Worm (Caenorhabditis elegans) whole organism, midembryonic: ENCODE results near the gene E02H4.6.

Experiments
- T22C8.4 ChIP-seq: fragments of 200-800 bp; sonication (Bioruptor generic); IDR thresholded peaks from 2 replicates; pipeline ENCODE4 v1.3.6; 2022; ENCODE audit warnings: missing genetic modification characterization, missing compliant biosample characterization
- cog-1 ChIP-seq: sonication (generic microtip); optimal IDR thresholded peaks from 2 replicates; lab custom pipeline; 2016; ENCODE audit warnings: missing genetic modification characterization, missing compliant biosample characterization
- flt-1 ChIP-seq: fragments of 200-800 bp; sonication (Bioruptor generic); IDR thresholded peaks from 2 replicates; pipeline ENCODE4 v1.3.6; 2022; ENCODE audit warnings: missing genetic modification characterization, missing compliant biosample characterization
- klf-2 ChIP-seq: fragments of 200-800 bp; sonication (Bioruptor generic); conservative IDR thresholded peaks from 2 replicates; pipeline ENCODE4 v1.3.6; 2022; ENCODE audit warnings: missing genetic modification reagents, missing genetic modification characterization, missing compliant biosample characterization
- med-1 ChIP-seq: sonication (generic microtip); optimal IDR thresholded peaks from 2 replicates; lab custom pipeline; 2017; ENCODE audit warnings: missing genetic modification characterization, mild to moderate bottlenecking, missing compliant biosample characterization, antibody characterized with exemption, missing genetic modification reagents; ENCODE audit not compliant: insufficient read depth
- ref-1 ChIP-seq: fragments of 200-800 bp; sonication (Bioruptor generic); conservative IDR thresholded peaks from 2 replicates; pipeline ENCODE4 v1.3.6; 2022; ENCODE audit warnings: missing genetic modification reagents, missing genetic modification characterization, missing compliant biosample characterization
- tab-1 ChIP-seq: fragments of 200-800 bp; sonication (Bioruptor generic); IDR thresholded peaks from 2 replicates; pipeline ENCODE4 v1.3.6; 2022; ENCODE audit warnings: missing genetic modification characterization, missing compliant biosample characterization
- ztf-23 ChIP-seq: fragments of 200-800 bp; sonication (Bioruptor generic); IDR thresholded peaks from 2 replicates; pipeline ENCODE4 v1.3.6; 2022; ENCODE audit warnings: missing genetic modification reagents, missing genetic modification characterization, missing compliant biosample characterization
- ztf-29 ChIP-seq: fragments of 200-800 bp; sonication (Bioruptor generic); IDR thresholded peaks from 2 replicates; pipeline ENCODE4 v1.3.6; 2022; ENCODE audit warnings: missing genetic modification reagents, missing genetic modification characterization, missing compliant biosample characterization

Gene E02H4.6

DNA sequence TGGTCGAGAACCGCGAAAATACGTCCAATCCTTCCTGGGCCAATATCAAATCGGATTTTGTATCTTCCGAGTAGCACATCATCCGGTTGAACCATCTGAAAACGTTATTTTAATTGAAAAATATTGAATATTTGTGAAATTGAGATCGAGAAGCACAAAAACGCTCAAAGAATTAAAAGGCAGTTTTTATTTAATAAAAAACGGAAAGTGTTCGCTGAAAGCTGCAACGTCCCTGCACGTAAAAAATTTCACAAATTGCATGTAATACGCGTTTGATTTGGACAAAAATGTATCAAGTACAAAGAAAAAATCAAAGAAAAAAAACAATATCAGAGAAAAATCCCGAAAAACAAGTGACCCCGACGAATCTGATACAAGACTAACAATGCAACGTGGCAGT lies at the start of gene E02H4.6:
TSS of gene E02H4.6 (minus strand) at position 101 of the 400 bp plus-strand sequence.
- TF ChIP-seq T22C8.4 (GFP tag; lab: Robert Waterston, UW) (no peak), klf-2 (GFP tag; lab: Robert Waterston, UW) (no peak), med-1 (no peak), ztf-29 (no peak), tab-1 (GFP tag; lab: Robert Waterston, UW) (no peak), flt-1 (GFP tag; lab: Robert Waterston, UW) (no peak), cog-1 (no peak), ztf-23 (GFP tag; lab: Robert Waterston, UW) (no peak)

DNA sequence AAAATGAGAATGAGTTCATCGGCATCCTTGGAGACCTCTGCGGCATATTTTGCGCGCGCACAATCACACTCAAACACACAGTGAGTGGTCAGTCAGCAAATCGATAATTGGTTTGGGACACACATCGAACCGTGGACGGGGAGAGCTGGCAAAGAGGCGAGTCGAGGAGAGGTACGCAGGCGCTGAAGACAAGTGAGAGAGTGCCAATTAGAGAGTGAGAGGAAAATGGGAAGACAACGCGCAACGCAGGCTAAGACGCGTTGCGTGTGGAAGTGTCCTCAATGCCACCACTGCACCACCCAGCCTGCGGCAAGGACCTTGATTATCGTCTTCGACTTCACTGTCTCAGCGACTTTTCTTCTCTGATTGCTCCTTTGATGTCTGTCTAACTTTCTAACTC lies 45.3 kb upstream of the E02H4.6 start:
- no peak for TF ChIP-seq med-1
- no peak for TF ChIP-seq tab-1 (GFP tag; lab: Robert Waterston, UW)
- peak; percentile 82 for TF ChIP-seq flt-1 (GFP tag; lab: Robert Waterston, UW)
- TF ChIP-seq ref-1, result no peak
- TF ChIP-seq T22C8.4 (GFP tag; lab: Robert Waterston, UW), result peak; percentile 93
- 0 out of 2 replicates have a peak, but pooled peaks have one; percentile 17 for TF ChIP-seq ztf-23 (GFP tag; lab: Robert Waterston, UW)
- TF ChIP-seq cog-1, result peak; percentile 24
- no peak for TF ChIP-seq klf-2 (GFP tag; lab: Robert Waterston, UW)
- TF ChIP-seq ztf-29, result no peak

DNA sequence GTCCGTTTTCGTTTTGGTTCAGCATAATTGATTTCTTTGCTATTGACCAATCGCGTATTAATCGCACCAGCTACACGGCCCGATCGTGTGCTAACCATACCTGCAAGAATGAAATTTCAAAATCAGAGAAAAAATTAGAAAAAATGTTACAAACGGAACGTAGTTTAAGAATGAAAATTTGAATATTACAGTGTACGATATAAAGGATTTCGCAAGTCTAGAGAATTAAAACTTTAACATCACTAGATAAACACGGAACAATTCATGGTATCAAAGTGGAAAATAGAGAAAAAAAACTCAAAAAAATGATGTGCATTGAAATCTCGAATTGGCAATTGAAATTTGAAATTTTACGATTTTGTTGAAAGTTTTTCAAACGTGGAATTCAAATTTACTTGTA lies 44.6 kb upstream of the E02H4.6 start, which contains the start of gene madd-3:
TSS of gene madd-3 (minus strand) at position 101 of the 400 bp plus-strand sequence.
- no peak for TF ChIP-seq med-1
- no peak for TF ChIP-seq ztf-23 (GFP tag; lab: Robert Waterston, UW)
- TF ChIP-seq T22C8.4 (GFP tag; lab: Robert Waterston, UW), result no peak
- no peak for TF ChIP-seq klf-2 (GFP tag; lab: Robert Waterston, UW)
- no peak for TF ChIP-seq ref-1
- no peak for TF ChIP-seq tab-1 (GFP tag; lab: Robert Waterston, UW)
- TF ChIP-seq ztf-29, result no peak
- no peak for TF ChIP-seq cog-1
- TF ChIP-seq flt-1 (GFP tag; lab: Robert Waterston, UW), result no peak

DNA sequence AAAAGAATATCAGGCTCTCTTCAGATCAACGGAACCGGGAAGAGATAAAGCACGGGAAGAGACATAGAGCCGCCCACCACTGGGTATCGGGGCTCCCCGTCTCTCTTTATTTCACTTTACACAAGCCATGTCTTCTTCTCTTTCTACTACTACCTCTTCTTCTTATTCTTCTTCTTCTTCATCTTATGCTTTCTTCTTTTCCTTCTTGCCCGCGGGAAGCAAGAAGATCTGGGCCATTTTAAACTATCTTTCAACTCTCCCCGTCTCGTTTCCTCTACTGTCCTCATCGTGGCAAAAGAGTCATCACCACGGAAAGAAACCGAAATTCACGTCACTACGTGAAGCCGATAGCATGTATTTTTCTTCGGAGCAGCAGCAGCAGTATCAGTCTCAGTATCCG lies 40.7 kb upstream of the E02H4.6 start:
- TF ChIP-seq flt-1 (GFP tag; lab: Robert Waterston, UW), result no peak
- no peak for TF ChIP-seq T22C8.4 (GFP tag; lab: Robert Waterston, UW)
- no peak for TF ChIP-seq cog-1
- TF ChIP-seq med-1, result no peak
- TF ChIP-seq tab-1 (GFP tag; lab: Robert Waterston, UW), result no peak
- no peak for TF ChIP-seq klf-2 (GFP tag; lab: Robert Waterston, UW)
- no peak for TF ChIP-seq ztf-23 (GFP tag; lab: Robert Waterston, UW)
- TF ChIP-seq ztf-29, result no peak
- TF ChIP-seq ref-1, result no peak

DNA sequence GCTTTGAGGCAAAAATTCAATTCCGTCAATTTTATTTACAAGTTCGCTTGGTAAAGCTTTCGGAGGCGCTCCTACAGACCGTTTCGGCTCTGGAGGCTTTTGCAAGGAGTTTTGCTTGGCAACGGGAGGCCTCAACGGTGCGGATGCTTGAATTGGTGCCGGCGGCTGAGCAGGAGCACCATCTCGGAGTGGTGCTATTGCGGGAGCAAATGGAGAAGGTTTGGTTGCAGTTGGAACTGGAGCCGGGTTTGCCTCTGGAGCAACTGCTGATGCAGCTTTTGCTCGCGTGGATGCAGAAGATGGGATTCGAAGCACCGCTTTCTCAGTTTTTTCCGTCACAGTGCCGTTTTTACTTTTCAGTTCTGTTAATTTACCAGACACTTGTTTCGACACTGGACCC lies 38.1 kb upstream of the E02H4.6 start:
- TF ChIP-seq klf-2 (GFP tag; lab: Robert Waterston, UW) (no peak), med-1 (no peak), ztf-23 (GFP tag; lab: Robert Waterston, UW) (no peak), cog-1 (no peak), T22C8.4 (GFP tag; lab: Robert Waterston, UW) (no peak)

DNA sequence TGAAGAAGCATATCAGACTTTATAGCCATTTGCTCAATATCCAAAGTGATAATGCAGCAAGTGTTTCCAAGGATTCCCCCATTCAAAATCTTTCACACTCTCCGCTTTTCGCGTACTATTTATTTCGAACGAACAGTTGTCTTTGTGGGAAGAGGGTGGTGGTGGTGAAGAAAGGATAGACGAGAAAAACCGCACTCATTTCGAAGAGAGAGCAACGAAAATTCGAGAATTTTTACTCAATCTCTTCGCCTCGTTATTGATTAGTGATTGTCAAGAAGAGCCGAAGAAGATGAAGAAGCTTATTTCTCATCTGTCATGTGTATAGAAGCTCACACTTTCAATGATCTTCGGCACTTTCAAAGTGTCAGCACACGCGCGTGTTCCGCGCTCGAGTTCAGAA lies 35.9 kb upstream of the E02H4.6 start:
- TF ChIP-seq ref-1, result no peak
- TF ChIP-seq tab-1 (GFP tag; lab: Robert Waterston, UW), result no peak
- no peak for TF ChIP-seq ztf-23 (GFP tag; lab: Robert Waterston, UW)
- TF ChIP-seq flt-1 (GFP tag; lab: Robert Waterston, UW), result no peak
- TF ChIP-seq klf-2 (GFP tag; lab: Robert Waterston, UW), result no peak
- no peak for TF ChIP-seq med-1
- TF ChIP-seq T22C8.4 (GFP tag; lab: Robert Waterston, UW), result no peak
- no peak for TF ChIP-seq ztf-29
- TF ChIP-seq cog-1, result no peak

DNA sequence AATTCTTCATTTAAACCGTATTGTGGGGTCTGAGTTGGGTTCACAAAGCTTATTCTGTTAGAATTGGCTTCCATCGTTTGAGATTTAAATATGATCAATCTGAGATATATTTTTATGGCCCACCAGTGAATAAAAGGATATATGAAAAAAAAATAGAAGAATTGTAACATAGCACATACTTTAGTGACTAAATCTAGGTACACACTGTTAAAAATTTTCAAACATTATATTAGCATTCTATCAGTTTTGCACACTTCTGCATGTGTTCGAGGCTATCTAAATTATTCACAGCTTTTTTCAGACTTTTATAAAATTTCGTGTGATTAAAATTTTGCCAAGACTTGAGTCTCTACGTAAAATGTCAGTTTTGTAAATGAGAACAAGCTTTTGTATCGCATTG lies 29.6 kb upstream of the E02H4.6 start, which contains the start of gene E02H4.2:
TSS of gene E02H4.2 (minus strand) at position 101 of the 400 bp plus-strand sequence.
- TF ChIP-seq ref-1 (no peak), T22C8.4 (GFP tag; lab: Robert Waterston, UW) (no peak), ztf-29 (no peak), tab-1 (GFP tag; lab: Robert Waterston, UW) (no peak)

DNA sequence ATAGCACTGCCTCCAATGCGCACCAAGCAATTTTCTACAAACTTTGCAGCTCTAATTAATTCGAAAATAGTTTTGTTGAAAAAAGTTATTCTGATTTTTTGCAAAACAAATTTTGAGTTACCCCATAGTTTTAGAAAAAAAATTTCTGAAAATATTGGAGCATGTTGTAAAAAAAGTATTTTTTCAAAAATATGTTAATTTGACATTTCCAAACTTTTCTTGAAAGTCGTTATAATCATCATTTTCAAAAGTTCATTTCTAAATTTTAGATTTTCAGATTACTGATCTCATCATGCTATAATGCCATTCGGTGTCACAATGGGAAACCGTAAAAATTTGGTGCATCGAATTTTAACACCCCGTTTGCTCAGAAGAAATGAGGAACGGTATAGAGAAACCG lies 15.8 kb upstream of the E02H4.6 start, which contains the start of gene del-1:
TSS of gene del-1 (plus strand) at position 301 of the 400 bp plus-strand sequence.
- no peak for TF ChIP-seq ref-1
- no peak for TF ChIP-seq T22C8.4 (GFP tag; lab: Robert Waterston, UW)
- no peak for TF ChIP-seq ztf-23 (GFP tag; lab: Robert Waterston, UW)
- TF ChIP-seq cog-1, result no peak
- no peak for TF ChIP-seq klf-2 (GFP tag; lab: Robert Waterston, UW)
- TF ChIP-seq ztf-29, result no peak
- no peak for TF ChIP-seq flt-1 (GFP tag; lab: Robert Waterston, UW)
- no peak for TF ChIP-seq tab-1 (GFP tag; lab: Robert Waterston, UW)
- TF ChIP-seq med-1, result no peak

DNA sequence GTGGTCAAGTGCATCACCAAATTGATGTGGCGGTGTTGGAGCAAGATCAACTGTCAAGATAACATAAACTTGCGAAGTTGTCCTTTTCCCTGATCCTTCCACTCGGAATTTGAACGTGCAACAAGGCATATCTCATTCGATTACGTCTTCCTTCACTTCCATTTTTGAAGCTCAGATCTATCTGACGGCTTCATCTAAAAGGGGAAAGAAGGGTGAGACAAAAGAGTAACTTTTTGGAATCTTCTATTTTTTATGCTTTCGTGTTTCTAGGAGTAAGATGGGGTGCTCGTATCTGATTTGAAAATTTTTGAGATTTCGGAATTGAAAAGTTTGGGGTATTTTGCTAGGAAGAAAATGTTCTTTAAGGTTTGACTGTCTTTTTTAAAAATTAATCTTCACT lies 15.2 kb upstream of the E02H4.6 start:
- TF ChIP-seq flt-1 (GFP tag; lab: Robert Waterston, UW) (no peak), ztf-23 (GFP tag; lab: Robert Waterston, UW) (no peak), klf-2 (GFP tag; lab: Robert Waterston, UW) (no peak), T22C8.4 (GFP tag; lab: Robert Waterston, UW) (no peak), ref-1 (no peak), med-1 (no peak), cog-1 (no peak), tab-1 (GFP tag; lab: Robert Waterston, UW) (no peak), ztf-29 (no peak)

DNA sequence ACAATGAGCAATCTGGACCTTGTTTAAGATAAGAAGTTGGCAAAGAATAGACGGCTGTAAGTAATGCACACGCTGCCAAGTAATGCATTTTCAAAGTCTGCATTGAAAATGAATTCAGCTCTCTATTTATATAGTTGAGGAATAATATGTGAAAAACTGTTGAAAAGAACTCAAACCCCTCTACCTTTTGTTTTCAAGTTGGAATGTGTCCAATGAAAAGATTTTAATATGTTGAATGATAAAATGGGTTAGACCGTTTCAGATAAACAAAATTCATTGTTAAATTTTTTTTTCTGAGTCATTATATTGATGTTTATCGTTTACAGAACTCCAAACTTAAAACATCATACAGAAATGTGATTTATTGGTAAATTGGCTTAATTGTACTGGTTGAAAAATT lies 11.5 kb upstream of the E02H4.6 start, which contains the start of gene E02H4.8:
TSS of gene E02H4.8 (minus strand) at position 101 of the 400 bp plus-strand sequence.
- TF ChIP-seq T22C8.4 (GFP tag; lab: Robert Waterston, UW) (no peak), ref-1 (no peak), ztf-29 (no peak), klf-2 (GFP tag; lab: Robert Waterston, UW) (no peak), flt-1 (GFP tag; lab: Robert Waterston, UW) (no peak), med-1 (no peak), cog-1 (no peak), tab-1 (GFP tag; lab: Robert Waterston, UW) (no peak), ztf-23 (GFP tag; lab: Robert Waterston, UW) (no peak)
